Worm (Caenorhabditis elegans) whole organism, L2 larva: ENCODE data around the gene K07F5.6.

Source experiments
- C34F6.9 ChIP-seq: fragments of 150-350 bp; optimal IDR thresholded peaks from 2 replicates; lab custom pipeline; 2014; ENCODE audit warnings: missing biosample characterization, missing genetic modification characterization
- F13H6.1 ChIP-seq: sonication (generic microtip); optimal IDR thresholded peaks from 2 replicates; lab custom pipeline; 2016; ENCODE audit warnings: missing genetic modification characterization, missing compliant biosample characterization
- R02D3.7 ChIP-seq: fragments of 150-350 bp; optimal IDR thresholded peaks from 2 replicates; lab custom pipeline; 2014; ENCODE audit warnings: missing biosample characterization, missing genetic modification characterization
- Y55F3AM.14 ChIP-seq: fragments of 200-800 bp; sonication (Bioruptor generic); optimal IDR thresholded peaks from 2 replicates; lab custom pipeline; 2018; ENCODE audit warnings: mild to moderate bottlenecking, missing genetic modification characterization, missing compliant biosample characterization
- ZK546.5 ChIP-seq: sonication (generic microtip); optimal IDR thresholded peaks from 2 replicates; lab custom pipeline; 2017; ENCODE audit warnings: missing biosample characterization, missing genetic modification characterization
- alr-1 ChIP-seq: fragments of 150-350 bp; optimal IDR thresholded peaks from 2 replicates; lab custom pipeline; 2014; ENCODE audit warnings: missing biosample characterization, missing genetic modification characterization
- aly-2 ChIP-seq: fragments of 150-350 bp; optimal IDR thresholded peaks from 2 replicates; lab custom pipeline; 2014; ENCODE audit warnings: missing biosample characterization, missing genetic modification characterization
- ama-1 ChIP-seq: fragments of 150-350 bp; optimal IDR thresholded peaks from 2 replicates; lab custom pipeline; 2018; ENCODE audit warnings: inconsistent platforms
- blmp-1 ChIP-seq: sonication (generic microtip); optimal IDR thresholded peaks from 2 replicates; lab custom pipeline; 2017; ENCODE audit warnings: missing genetic modification characterization, mild to moderate bottlenecking, missing compliant biosample characterization, antibody characterized with exemption, moderate library complexity; ENCODE audit not compliant: insufficient read depth
- ceh-16 ChIP-seq: fragments of 150-350 bp; optimal IDR thresholded peaks from 2 replicates; lab custom pipeline; 2014; ENCODE audit warnings: missing biosample characterization, missing genetic modification characterization
- crh-2 ChIP-seq: sonication (generic microtip); optimal IDR thresholded peaks from 2 replicates; lab custom pipeline; 2017; ENCODE audit warnings: missing biosample characterization, missing genetic modification characterization
- elt-1 ChIP-seq: fragments of 150-350 bp; optimal IDR thresholded peaks from 2 replicates; lab custom pipeline; 2014; ENCODE audit warnings: missing biosample characterization, missing genetic modification characterization
- elt-3 ChIP-seq: sonication (generic microtip); optimal IDR thresholded peaks from 2 replicates; lab custom pipeline; 2017; ENCODE audit warnings: missing biosample characterization, missing genetic modification characterization
- fos-1 ChIP-seq: fragments of 150-350 bp; optimal IDR thresholded peaks from 2 replicates; lab custom pipeline; 2014; ENCODE audit warnings: missing biosample characterization, missing genetic modification characterization
- gmeb-1 ChIP-seq: fragments of 150-350 bp; optimal IDR thresholded peaks from 2 replicates; lab custom pipeline; 2014; ENCODE audit warnings: missing biosample characterization, missing genetic modification characterization
- lin-11 ChIP-seq: fragments of 150-350 bp; sonication (generic microtip); optimal IDR thresholded peaks from 2 replicates; lab custom pipeline; 2014; ENCODE audit warnings: missing biosample characterization, missing genetic modification characterization, inconsistent platforms, mixed read lengths
- lin-13 ChIP-seq: fragments of 150-350 bp; optimal IDR thresholded peaks from 2 replicates; lab custom pipeline; 2014; ENCODE audit warnings: missing biosample characterization, missing genetic modification reagents, missing genetic modification characterization
- lin-39 ChIP-seq: fragments of 150-350 bp; optimal IDR thresholded peaks from 2 replicates; lab custom pipeline; 2014; ENCODE audit warnings: missing biosample characterization, missing genetic modification reagents, missing genetic modification characterization
- lsy-2 ChIP-seq, 2 experiments: fragments of 150-350 bp in 1 of 2; sonication (generic microtip) in 1 of 2; optimal IDR thresholded peaks; 2 replicates each; lab custom pipeline; 2014 to 2017; ENCODE audit warnings: missing biosample characterization in 2 of 2, missing genetic modification characterization in 2 of 2
- mab-5 ChIP-seq: fragments of 150-350 bp; optimal IDR thresholded peaks from 2 replicates; lab custom pipeline; 2014; ENCODE audit warnings: missing biosample characterization, missing genetic modification characterization
- mbf-1 ChIP-seq: sonication (generic microtip); optimal IDR thresholded peaks from 2 replicates; lab custom pipeline; 2017; ENCODE audit warnings: missing biosample characterization, missing genetic modification characterization
- mdl-1 ChIP-seq, 2 experiments: fragments of 150-350 bp in 1 of 2; sonication (generic microtip) in 1 of 2; optimal IDR thresholded peaks; 2 replicates each; lab custom pipeline; 2017; ENCODE audit warnings: missing biosample characterization in 2 of 2, missing genetic modification characterization in 2 of 2
- nhr-10 ChIP-seq: sonication (generic microtip); optimal IDR thresholded peaks from 2 replicates; lab custom pipeline; 2017; ENCODE audit warnings: missing biosample characterization, missing genetic modification characterization
- nhr-11 ChIP-seq: fragments of 150-350 bp; optimal IDR thresholded peaks from 2 replicates; lab custom pipeline; 2014; ENCODE audit warnings: missing biosample characterization, missing genetic modification characterization
- nhr-12 ChIP-seq: fragments of 150-350 bp; optimal IDR thresholded peaks from 2 replicates; lab custom pipeline; 2014; ENCODE audit warnings: missing biosample characterization, missing genetic modification characterization
- nhr-129 ChIP-seq: fragments of 150-350 bp; optimal IDR thresholded peaks from 2 replicates; lab custom pipeline; 2014; ENCODE audit warnings: missing biosample characterization, missing genetic modification characterization
- nhr-21 ChIP-seq: fragments of 150-350 bp; optimal IDR thresholded peaks from 2 replicates; lab custom pipeline; 2014; ENCODE audit warnings: missing biosample characterization, missing genetic modification characterization
- nhr-23 ChIP-seq: fragments of 150-350 bp; optimal IDR thresholded peaks from 2 replicates; lab custom pipeline; 2014; ENCODE audit warnings: missing biosample characterization, missing genetic modification reagents, missing genetic modification characterization
- nhr-237 ChIP-seq: fragments of 150-350 bp; optimal IDR thresholded peaks from 2 replicates; lab custom pipeline; 2014; ENCODE audit warnings: missing biosample characterization, missing genetic modification characterization
- nhr-25 ChIP-seq: fragments of 150-350 bp; sonication (generic microtip); optimal IDR thresholded peaks from 3 replicates; lab custom pipeline; 2014; ENCODE audit warnings: missing biosample characterization, missing genetic modification characterization
- nhr-6 ChIP-seq: fragments of 150-350 bp; optimal IDR thresholded peaks from 2 replicates; lab custom pipeline; 2014; ENCODE audit warnings: missing biosample characterization, missing genetic modification characterization
- nhr-77 ChIP-seq: fragments of 150-350 bp; optimal IDR thresholded peaks from 2 replicates; lab custom pipeline; 2014; ENCODE audit warnings: missing biosample characterization, missing genetic modification characterization
- sem-4 ChIP-seq: fragments of 150-350 bp; optimal IDR thresholded peaks from 2 replicates; lab custom pipeline; 2014; ENCODE audit warnings: missing biosample characterization, missing genetic modification reagents, missing genetic modification characterization
- skn-1 ChIP-seq: sonication (generic microtip); optimal IDR thresholded peaks from 2 replicates; lab custom pipeline; 2017; ENCODE audit warnings: missing biosample characterization, missing genetic modification characterization
- sma-3 ChIP-seq: sonication (generic microtip); optimal IDR thresholded peaks from 2 replicates; lab custom pipeline; 2016; ENCODE audit warnings: missing genetic modification reagents, missing genetic modification characterization, missing compliant biosample characterization
- sma-9 ChIP-seq, 2 experiments: fragments of 150-350 bp in 1 of 2; sonication (generic microtip) in 1 of 2; optimal IDR thresholded peaks; 2 replicates each; lab custom pipeline; 2014 to 2016; ENCODE audit warnings: missing genetic modification characterization in 2 of 2, mild to moderate bottlenecking in 1 of 2, missing biosample characterization in 1 of 2, missing compliant biosample characterization in 1 of 2, missing genetic modification reagents in 1 of 2, moderate library complexity in 1 of 2
- snpc-4 ChIP-seq: fragments of 150-350 bp; optimal IDR thresholded peaks from 2 replicates; lab custom pipeline; 2014; ENCODE audit warnings: missing biosample characterization, missing genetic modification characterization
- unc-55 ChIP-seq: fragments of 150-350 bp; sonication (generic microtip); optimal IDR thresholded peaks from 3 replicates; lab custom pipeline; 2014; ENCODE audit warnings: missing biosample characterization, missing genetic modification reagents, missing genetic modification characterization
- unc-62 ChIP-seq: fragments of 150-350 bp; optimal IDR thresholded peaks from 2 replicates; lab custom pipeline; 2014; ENCODE audit warnings: missing biosample characterization, missing genetic modification reagents, missing genetic modification characterization
- zag-1 ChIP-seq: fragments of 150-350 bp; optimal IDR thresholded peaks from 2 replicates; lab custom pipeline; 2014; ENCODE audit warnings: missing biosample characterization, missing genetic modification characterization
- ztf-1 ChIP-seq: fragments of 200-800 bp; sonication (Bioruptor generic); conservative IDR thresholded peaks from 2 replicates; pipeline ENCODE4 v1.3.6; 2022; ENCODE audit warnings: missing genetic modification characterization, missing compliant biosample characterization
- ztf-11 ChIP-seq: sonication (generic microtip); optimal IDR thresholded peaks from 2 replicates; lab custom pipeline; 2017; ENCODE audit warnings: missing biosample characterization, missing genetic modification characterization
- ztf-4 ChIP-seq: fragments of 150-350 bp; optimal IDR thresholded peaks from 2 replicates; lab custom pipeline; 2014; ENCODE audit warnings: missing biosample characterization, missing genetic modification characterization

Gene K07F5.6

DNA sequence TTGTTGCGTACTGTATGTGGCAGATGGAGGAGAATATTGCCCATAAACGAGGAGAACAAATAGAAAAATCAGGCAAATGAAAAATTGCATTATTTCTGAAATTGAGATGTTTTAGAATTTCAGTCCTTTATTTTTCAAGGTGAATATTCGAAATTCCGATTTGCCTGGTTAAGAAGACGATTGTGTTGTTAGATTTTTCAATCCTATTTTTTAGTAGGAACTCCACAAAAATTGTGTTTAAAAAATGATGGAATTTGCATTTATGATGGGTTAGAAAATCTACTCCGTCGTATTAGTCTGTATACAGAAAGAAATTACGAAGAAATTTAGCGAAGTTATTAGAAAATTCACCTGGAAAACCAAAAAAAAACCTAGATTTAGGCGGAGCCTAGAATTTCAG lies 31.0 kb downstream of the K07F5.6 start, which contains the start of gene egl-20:
Gene egl-20 (minus strand): TSS at position 101 of the 400 bp plus-strand sequence.
- TF ChIP-seq ceh-16 (tag; lab: Kevin White, UChicago) (no peak), lsy-2 (tag; optimal IDR thresholded peaks at IDR 0.05; lab: Kevin White, UChicago) (no peak), nhr-21 (no peak), nhr-11 (no peak), ZK546.5 (no peak), nhr-77 (tag; lab: Kevin White, UChicago) (no peak), elt-1 (no peak), R02D3.7 (no peak), alr-1 (tag; lab: Kevin White, UChicago) (no peak), Y55F3AM.14 (GFP tag; lab: Kevin White, UChicago) (no peak), fos-1 (tag; lab: Kevin White, UChicago) (no peak), nhr-12 (tag; lab: Kevin White, UChicago) (no peak), nhr-23 (tag; lab: Kevin White, UChicago) (no peak), nhr-10 (tag; lab: Kevin White, UChicago) (no peak), zag-1 (tag; lab: Kevin White, UChicago) (no peak), unc-62 (GFP tag; lab: Kevin White, UChicago) (no peak), snpc-4 (no peak), sem-4 (no peak), nhr-25 (tag; lab: Kevin White, UChicago) (no peak)

DNA sequence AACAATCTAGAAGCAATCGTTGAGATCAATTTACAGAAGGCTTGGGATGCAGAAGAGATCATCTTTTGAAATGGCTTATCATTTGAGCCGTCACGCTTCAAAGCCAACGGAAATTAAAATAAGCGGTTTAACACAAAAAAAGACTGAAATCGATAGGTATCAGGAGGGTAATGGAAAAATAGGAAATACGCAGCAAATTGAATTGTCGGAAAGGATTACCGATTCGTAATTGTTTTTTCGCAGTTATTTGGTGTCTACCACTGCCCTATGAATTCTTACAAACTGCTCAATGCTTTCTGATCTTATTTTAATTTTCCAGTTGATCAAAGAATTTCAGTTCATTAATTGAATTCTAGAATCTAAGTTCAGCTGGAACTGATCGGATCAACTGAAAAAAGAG lies 35.0 kb downstream of the K07F5.6 start:
- TF ChIP-seq ztf-11 (tag; lab: Kevin White, UChicago) (no peak), gmeb-1 (tag; lab: Kevin White, UChicago) (no peak), ztf-4 (tag; lab: Kevin White, UChicago) (no peak), nhr-10 (tag; lab: Kevin White, UChicago) (no peak), nhr-129 (no peak), lin-39 (no peak), lsy-2 (tag; optimal IDR thresholded peaks at IDR 0.05; lab: Kevin White, UChicago) (no peak), blmp-1 (no peak), C34F6.9 (tag; lab: Kevin White, UChicago) (no peak), unc-55 (GFP tag; lab: Kevin White, UChicago) (no peak), nhr-77 (tag; lab: Kevin White, UChicago) (no peak), nhr-25 (tag; lab: Kevin White, UChicago) (no peak), ceh-16 (tag; lab: Kevin White, UChicago) (no peak), nhr-12 (tag; lab: Kevin White, UChicago) (no peak), ztf-1 (GFP tag; lab: Robert Waterston, UW) (no peak), nhr-23 (tag; lab: Kevin White, UChicago) (no peak), nhr-6 (tag; lab: Kevin White, UChicago) (no peak), unc-62 (GFP tag; lab: Kevin White, UChicago) (no peak), ZK546.5 (no peak), ama-1 (lab: Kevin White, UChicago) (no peak)

ce11 chrIV:9810633-9811032 lies 35.8 kb downstream of the K07F5.6 start, which contains the start of gene dct-15:
Gene dct-15 (minus strand): TSS chrIV:9810733.
- no peak for TF ChIP-seq sma-9 (GFP tag; optimal IDR thresholded peaks at IDR 0.05; lab: Kevin White, UChicago)
- no peak for TF ChIP-seq sma-9 (tag; optimal IDR thresholded peaks at IDR 0.05; lab: Kevin White, UChicago)
- TF ChIP-seq nhr-237 (tag; lab: Kevin White, UChicago): no peak
- no peak for TF ChIP-seq nhr-12 (tag; lab: Kevin White, UChicago)
- TF ChIP-seq aly-2 (tag; lab: Kevin White, UChicago): no peak
- TF ChIP-seq skn-1 (tag; lab: Kevin White, UChicago): no peak
- no peak for TF ChIP-seq zag-1 (tag; lab: Kevin White, UChicago)

- peak; percentile 88 for TF ChIP-seq sma-9 (GFP tag; optimal IDR thresholded peaks at IDR 0.05; lab: Kevin White, UChicago)
- TF ChIP-seq sma-9 (tag; optimal IDR thresholded peaks at IDR 0.05; lab: Kevin White, UChicago): no peak
- no peak for TF ChIP-seq sem-4
- peak; percentile 60 for TF ChIP-seq sma-3 (GFP tag; lab: Kevin White, UChicago)
- TF ChIP-seq nhr-129: peak; percentile 62
- peak; percentile 81 for TF ChIP-seq crh-2 (tag; lab: Kevin White, UChicago)
- no peak for TF ChIP-seq alr-1 (tag; lab: Kevin White, UChicago)
- TF ChIP-seq fos-1 (tag; lab: Kevin White, UChicago): peak; percentile 85
- no peak for TF ChIP-seq skn-1 (tag; lab: Kevin White, UChicago)
- peak; percentile 8 for TF ChIP-seq nhr-6 (tag; lab: Kevin White, UChicago)
- TF ChIP-seq nhr-77 (tag; lab: Kevin White, UChicago): no peak
- no peak for TF ChIP-seq elt-3 (tag; lab: Kevin White, UChicago)
- peak; percentile 51 for TF ChIP-seq lin-13 (GFP tag; lab: Kevin White, UChicago)
- peak in 1 of 2 experiments; percentile 28 for TF ChIP-seq mdl-1 (tag; optimal IDR thresholded peaks at IDR 0.05; lab: Kevin White, UChicago)
- peak; percentile 37 for TF ChIP-seq blmp-1
- TF ChIP-seq mbf-1 (tag; lab: Kevin White, UChicago): no peak
- TF ChIP-seq gmeb-1 (tag; lab: Kevin White, UChicago): peak; percentile 52
- peak; percentile 9 for TF ChIP-seq nhr-21
- no peak for TF ChIP-seq lin-11 (tag; lab: Kevin White, UChicago)
- peak; percentile 79 for TF ChIP-seq F13H6.1 (tag; lab: Kevin White, UChicago)
- peak in 1 of 2 experiments; percentile 67 for TF ChIP-seq lsy-2 (tag; optimal IDR thresholded peaks at IDR 0.05; lab: Kevin White, UChicago)
- peak; percentile 58 for TF ChIP-seq C34F6.9 (tag; lab: Kevin White, UChicago)
- no peak for TF ChIP-seq nhr-12 (tag; lab: Kevin White, UChicago)
- peak; percentile 16 for TF ChIP-seq mab-5
- TF ChIP-seq snpc-4: no peak
- no peak for TF ChIP-seq elt-1
- TF ChIP-seq ama-1 (lab: Kevin White, UChicago): no peak
- TF ChIP-seq ztf-4 (tag; lab: Kevin White, UChicago): no peak
- no peak for TF ChIP-seq ZK546.5
- peak; percentile 65 for TF ChIP-seq nhr-25 (tag; lab: Kevin White, UChicago)
- TF ChIP-seq nhr-237 (tag; lab: Kevin White, UChicago): no peak
Observed at ce11 chrIV:9803544-9803943, 42.9 kb downstream of the K07F5.6 start.
